Worm (Caenorhabditis elegans) whole organism, mixed stage, embryonic: ENCODE results near the gene nhr-52.

Source experiments
- M03D4.4 ChIP-seq: sonication (generic microtip); optimal IDR thresholded peaks from 2 replicates; lab custom pipeline; 2017; ENCODE audit warnings: mild to moderate bottlenecking, missing genetic modification characterization, missing compliant biosample characterization
- bed-3 ChIP-seq: fragments of 200-800 bp; sonication (Bioruptor generic); optimal IDR thresholded peaks from 3 replicates; lab custom pipeline; 2018; ENCODE audit warnings: mild to moderate bottlenecking, missing genetic modification characterization, moderate library complexity, missing compliant biosample characterization
- ceh-39 ChIP-seq: fragments of 150-350 bp; optimal IDR thresholded peaks from 2 replicates; lab custom pipeline; 2014; ENCODE audit warnings: missing biosample characterization, missing genetic modification characterization
- ceh-43 ChIP-seq: fragments of 200-800 bp; sonication (Bioruptor generic); optimal IDR thresholded peaks from 2 replicates; lab custom pipeline; 2018; ENCODE audit warnings: mild to moderate bottlenecking, missing genetic modification characterization, moderate library complexity, missing compliant biosample characterization
- ceh-83 ChIP-seq: fragments of 200-800 bp; sonication (Bioruptor generic); optimal IDR thresholded peaks from 2 replicates; lab custom pipeline; 2018; ENCODE audit warnings: mild to moderate bottlenecking, missing genetic modification characterization, missing compliant biosample characterization
- ces-1 ChIP-seq: fragments of 150-350 bp; optimal IDR thresholded peaks from 2 replicates; lab custom pipeline; 2014; ENCODE audit warnings: missing biosample characterization, missing genetic modification reagents, missing genetic modification characterization
- cnd-1 ChIP-seq: fragments of 200-800 bp; sonication (Bioruptor generic); optimal IDR thresholded peaks from 2 replicates; lab custom pipeline; 2018; ENCODE audit warnings: mild to moderate bottlenecking, missing genetic modification characterization, missing compliant biosample characterization
- drap-1 ChIP-seq: fragments of 200-800 bp; sonication (Bioruptor generic); optimal IDR thresholded peaks from 3 replicates; lab custom pipeline; 2018; ENCODE audit warnings: mild to moderate bottlenecking, missing genetic modification characterization, missing compliant biosample characterization
- elt-1 ChIP-seq: sonication (generic microtip); optimal IDR thresholded peaks from 2 replicates; lab custom pipeline; 2017; ENCODE audit warnings: missing genetic modification characterization, mild to moderate bottlenecking, missing compliant biosample characterization, antibody characterized with exemption, moderate library complexity, borderline replicate concordance; ENCODE audit not compliant: insufficient read depth
- flh-1 ChIP-seq: fragments of 200-800 bp; sonication (Bioruptor generic); optimal IDR thresholded peaks from 2 replicates; lab custom pipeline; 2018; ENCODE audit warnings: mild to moderate bottlenecking, missing genetic modification characterization, moderate library complexity, missing compliant biosample characterization
- ham-2 ChIP-seq: fragments of 200-800 bp; sonication (Bioruptor generic); optimal IDR thresholded peaks from 2 replicates; lab custom pipeline; 2018; ENCODE audit warnings: mild to moderate bottlenecking, missing genetic modification characterization, missing compliant biosample characterization
- hlh-1 ChIP-seq: fragments of 150-350 bp; optimal IDR thresholded peaks from 2 replicates; lab custom pipeline; 2014; ENCODE audit warnings: missing biosample characterization, missing genetic modification reagents, missing genetic modification characterization
- lin-13 ChIP-seq: fragments of 150-350 bp; optimal IDR thresholded peaks from 2 replicates; lab custom pipeline; 2014; ENCODE audit warnings: missing biosample characterization, missing genetic modification characterization
- lin-32 ChIP-seq: fragments of 200-800 bp; sonication (Bioruptor generic); optimal IDR thresholded peaks from 2 replicates; lab custom pipeline; 2018; ENCODE audit warnings: mild to moderate bottlenecking, missing genetic modification characterization, missing compliant biosample characterization
- lsy-2 ChIP-seq: fragments of 150-350 bp; optimal IDR thresholded peaks from 2 replicates; lab custom pipeline; 2014; ENCODE audit warnings: missing biosample characterization, missing genetic modification characterization
- mab-5 ChIP-seq: fragments of 150-350 bp; optimal IDR thresholded peaks from 2 replicates; lab custom pipeline; 2014; ENCODE audit warnings: missing biosample characterization, missing genetic modification characterization
- mep-1 ChIP-seq: fragments of 150-350 bp; optimal IDR thresholded peaks from 2 replicates; lab custom pipeline; 2017; ENCODE audit warnings: missing biosample characterization, missing genetic modification reagents, missing genetic modification characterization, inconsistent platforms
- mls-2 ChIP-seq: sonication (generic microtip); optimal IDR thresholded peaks from 2 replicates; lab custom pipeline; 2016; ENCODE audit warnings: mild to moderate bottlenecking, missing genetic modification characterization, moderate library complexity, missing compliant biosample characterization
- nhr-12 ChIP-seq: fragments of 150-350 bp; optimal IDR thresholded peaks from 2 replicates; lab custom pipeline; 2014; ENCODE audit warnings: missing biosample characterization, missing genetic modification characterization
- nhr-2 ChIP-seq: fragments of 150-350 bp; optimal IDR thresholded peaks from 2 replicates; lab custom pipeline; 2014; ENCODE audit warnings: missing biosample characterization, missing genetic modification characterization
- nhr-237 ChIP-seq: fragments of 150-350 bp; optimal IDR thresholded peaks from 2 replicates; lab custom pipeline; 2014; ENCODE audit warnings: missing biosample characterization, missing genetic modification characterization
- nhr-28 ChIP-seq: fragments of 150-350 bp; optimal IDR thresholded peaks from 2 replicates; lab custom pipeline; 2014; ENCODE audit warnings: missing biosample characterization, missing genetic modification characterization
- nhr-76 ChIP-seq: sonication (generic microtip); optimal IDR thresholded peaks from 2 replicates; lab custom pipeline; 2017; ENCODE audit warnings: missing biosample characterization, missing genetic modification characterization
- pha-4 ChIP-seq: fragments of 150-350 bp; optimal IDR thresholded peaks from 2 replicates; lab custom pipeline; 2018; ENCODE audit warnings: missing biosample characterization, missing genetic modification reagents, missing genetic modification characterization
- sem-2 ChIP-seq: fragments of 200-800 bp; sonication (Bioruptor generic); optimal IDR thresholded peaks from 2 replicates; lab custom pipeline; 2018; ENCODE audit warnings: mild to moderate bottlenecking, missing genetic modification characterization, missing compliant biosample characterization
- snpc-4 ChIP-seq: fragments of 150-350 bp; optimal IDR thresholded peaks from 2 replicates; lab custom pipeline; 2014; ENCODE audit warnings: missing biosample characterization, missing genetic modification characterization
- sptf-1 ChIP-seq: sonication (generic microtip); optimal IDR thresholded peaks from 2 replicates; lab custom pipeline; 2017; ENCODE audit warnings: mild to moderate bottlenecking, missing genetic modification characterization, moderate library complexity, missing compliant biosample characterization
- tbx-8 ChIP-seq: fragments of 200-800 bp; sonication (Bioruptor generic); optimal IDR thresholded peaks from 2 replicates; lab custom pipeline; 2018; ENCODE audit warnings: mild to moderate bottlenecking, missing genetic modification characterization, moderate library complexity, missing compliant biosample characterization
- unc-39 ChIP-seq: fragments of 150-350 bp; optimal IDR thresholded peaks from 2 replicates; lab custom pipeline; 2014; ENCODE audit warnings: missing biosample characterization, missing genetic modification characterization
- unc-62 ChIP-seq: fragments of 150-350 bp; optimal IDR thresholded peaks from 2 replicates; lab custom pipeline; 2014; ENCODE audit warnings: missing biosample characterization, missing genetic modification reagents, missing genetic modification characterization
- zip-8 ChIP-seq: fragments of 150-350 bp; optimal IDR thresholded peaks from 2 replicates; lab custom pipeline; 2014; ENCODE audit warnings: missing biosample characterization, missing genetic modification characterization
- ztf-11 ChIP-seq: fragments of 150-350 bp; optimal IDR thresholded peaks from 2 replicates; lab custom pipeline; 2014; ENCODE audit warnings: missing biosample characterization, missing genetic modification characterization

The nhr-52 gene

ce11 chrV:15712385-15712784, 35.1 kb downstream of the nhr-52 start:
- TF ChIP-seq bed-3 (GFP tag; lab: Kevin White, UChicago) (no peak), ztf-11 (tag; lab: Kevin White, UChicago) (no peak), sptf-1 (tag; lab: Kevin White, UChicago) (no peak), lsy-2 (tag; lab: Kevin White, UChicago) (no peak), ceh-39 (tag; lab: Kevin White, UChicago) (no peak), lin-13 (tag; lab: Kevin White, UChicago) (no peak), mab-5 (tag; lab: Kevin White, UChicago) (no peak), lin-32 (GFP tag; lab: Kevin White, UChicago) (no peak), tbx-8 (GFP tag; lab: Kevin White, UChicago) (no peak), nhr-12 (tag; lab: Kevin White, UChicago) (no peak), pha-4 (tag; lab: Kevin White, UChicago) (no peak), drap-1 (GFP tag; lab: Kevin White, UChicago) (no peak)

- no peak for TF ChIP-seq ces-1 (GFP tag; lab: Kevin White, UChicago)
- no peak for TF ChIP-seq nhr-12 (tag; lab: Kevin White, UChicago)
- no peak for TF ChIP-seq cnd-1 (tag; lab: Kevin White, UChicago)
- TF ChIP-seq mep-1 (tag; lab: Kevin White, UChicago): no peak
- TF ChIP-seq, all 35 proteins: peak for 0
Observed at ce11 chrV:15715636-15716035, 38.3 kb downstream of the nhr-52 start.

DNA sequence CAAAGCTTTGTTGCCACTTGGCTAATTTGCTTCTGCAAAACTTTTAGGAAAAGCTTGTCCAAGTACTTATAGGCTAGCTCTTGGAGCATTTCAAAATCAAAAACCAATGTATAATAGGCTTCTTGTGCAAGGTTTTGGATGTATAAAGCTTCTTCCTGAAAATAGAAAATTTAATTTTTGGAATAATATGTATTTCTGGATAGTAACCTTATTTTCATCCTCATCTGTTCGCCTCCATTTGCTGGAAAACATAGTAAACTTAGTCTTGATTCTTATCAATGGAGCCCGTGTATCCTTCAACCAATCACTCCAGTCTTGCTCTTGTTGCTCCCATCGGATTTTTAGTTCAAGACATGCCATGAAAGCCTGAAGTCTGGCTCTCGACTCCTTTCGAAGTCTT, 39.4 kb downstream of the nhr-52 start, which contains the start of gene Y6E2A.4:
Y6E2A.4 (minus strand) TSS at position 101 of the 400 bp plus-strand sequence.
- TF ChIP-seq nhr-76 (tag; lab: Kevin White, UChicago) (no peak), mab-5 (tag; lab: Kevin White, UChicago) (no peak), zip-8 (no peak), ceh-39 (tag; lab: Kevin White, UChicago) (no peak), pha-4 (tag; lab: Kevin White, UChicago) (no peak), nhr-2 (tag; lab: Kevin White, UChicago) (no peak), ceh-83 (GFP tag; lab: Kevin White, UChicago) (no peak), drap-1 (GFP tag; lab: Kevin White, UChicago) (no peak), nhr-237 (tag; lab: Kevin White, UChicago) (no peak), unc-62 (GFP tag; lab: Kevin White, UChicago) (no peak), sem-2 (GFP tag; lab: Kevin White, UChicago) (no peak), nhr-28 (tag; lab: Kevin White, UChicago) (no peak), hlh-1 (tag; lab: Kevin White, UChicago) (no peak), elt-1 (tag; lab: Kevin White, UChicago) (no peak), nhr-12 (tag; lab: Kevin White, UChicago) (no peak), lin-32 (GFP tag; lab: Kevin White, UChicago) (no peak), ces-1 (GFP tag; lab: Kevin White, UChicago) (no peak)

- TF ChIP-seq mls-2 (tag; lab: Kevin White, UChicago): no peak
- TF ChIP-seq ztf-11 (tag; lab: Kevin White, UChicago): no peak
- TF ChIP-seq unc-39 (tag; lab: Kevin White, UChicago): no peak
- no peak for TF ChIP-seq pha-4 (tag; lab: Kevin White, UChicago)
- TF ChIP-seq snpc-4 (tag; lab: Kevin White, UChicago): no peak
- TF ChIP-seq ham-2 (GFP tag; lab: Kevin White, UChicago): no peak
- no peak for TF ChIP-seq M03D4.4 (tag; lab: Kevin White, UChicago)
- TF ChIP-seq unc-62 (GFP tag; lab: Kevin White, UChicago): no peak
- no peak for TF ChIP-seq lin-32 (GFP tag; lab: Kevin White, UChicago)
- no peak for TF ChIP-seq flh-1 (GFP tag; lab: Kevin White, UChicago)
- TF ChIP-seq ceh-43 (GFP tag; lab: Kevin White, UChicago): no peak
Observed at ce11 chrV:15718562-15718961, 41.2 kb downstream of the nhr-52 start, which contains the start of gene Y6E2A.5. Gene Y6E2A.5 (minus strand): TSS chrV:15718662.
